Worm (Caenorhabditis elegans) whole organism, L4/young adult: ENCODE measurements around the gene C01G6.4.

Experiments
- dao-5 ChIP-seq: sonication (generic microtip); optimal IDR thresholded peaks from 2 replicates; lab custom pipeline; 2016; ENCODE audit warnings: missing genotype, missing genetic modification characterization, moderate library complexity, missing compliant biosample characterization
- him-1 ChIP-seq: sonication (generic microtip); optimal IDR thresholded peaks from 2 replicates; lab custom pipeline; 2016; ENCODE audit warnings: missing genotype, missing genetic modification reagents, missing genetic modification characterization, missing compliant biosample characterization

ce11 chrII:9232923-9233322 lies 39.9 kb downstream of the C01G6.4 start, which contains the start of gene T26C5.2:
- TF ChIP-seq him-1 (tag; lab: Kevin White, UChicago) (no peak), dao-5 (tag; lab: Kevin White, UChicago) (no peak)
